Worm (Caenorhabditis elegans): Measurements from ENCODE around the gene F59A1.15.

- TF ChIP-seq jun-1 (tag; optimal IDR thresholded peaks at IDR 0.05) (no peak), ceh-16 (tag; optimal IDR thresholded peaks at IDR 0.05) (no peak), lin-15B (tag; optimal IDR thresholded peaks at IDR 0.05) (no peak), pqm-1 (tag; optimal IDR thresholded peaks at IDR 0.05) (no peak), ztf-4 (tag; optimal IDR thresholded peaks at IDR 0.05) (no peak), R02D3.7 (tag; optimal IDR thresholded peaks at IDR 0.05) (no peak)
Observed at ce11 chrV:17665906-17666305, 17.8 kb downstream of the F59A1.15 start, which contains the start of gene F59A1.11.
